Fruit fly (Drosophila melanogaster) whole organism, embryonic: ENCODE results near the gene CG1764.

ENCODE experiments used
- ATbp ChIP-seq: fragments of 200-800 bp; sonication (Bioruptor generic); optimal IDR thresholded peaks from 2 replicates; lab custom pipeline; 2017; ENCODE audit warnings: missing biosample characterization, mild to moderate bottlenecking, missing genetic modification characterization, missing genetic modification reagents
- Blimp-1 ChIP-seq: fragments of 200-800 bp; sonication (Bioruptor generic); optimal IDR thresholded peaks from 3 replicates; lab custom pipeline; 2018; ENCODE audit warnings: missing biosample characterization, missing genetic modification characterization, mild to moderate bottlenecking, moderate library complexity, missing genetic modification reagents
- BtbVII ChIP-seq: fragments of 200-800 bp; sonication (Bioruptor generic); optimal IDR thresholded peaks from 3 replicates; lab custom pipeline; 2017; ENCODE audit warnings: missing biosample characterization, mild to moderate bottlenecking, missing genetic modification characterization
- CG10543 ChIP-seq: fragments of 200-800 bp; sonication (Bioruptor generic); optimal IDR thresholded peaks from 3 replicates; lab custom pipeline; 2017; ENCODE audit warnings: missing biosample characterization, mild to moderate bottlenecking, missing genetic modification characterization, moderate library complexity
- CG12769 ChIP-seq: fragments of 200-800 bp; sonication (Bioruptor generic); optimal IDR thresholded peaks from 2 replicates; lab custom pipeline; 2019; ENCODE audit warnings: missing biosample characterization, mild to moderate bottlenecking, missing genetic modification characterization, moderate library complexity
- CG1832 ChIP-seq: fragments of 200-800 bp; sonication (Bioruptor generic); optimal IDR thresholded peaks from 2 replicates; lab custom pipeline; 2017; ENCODE audit warnings: missing biosample characterization, mild to moderate bottlenecking, missing genetic modification characterization, inconsistent platforms
- CG3065 ChIP-seq: fragments of 200-800 bp; sonication (Bioruptor generic); optimal IDR thresholded peaks from 2 replicates; lab custom pipeline; 2016; ENCODE audit warnings: missing biosample characterization, missing genetic modification characterization
- CG31388 ChIP-seq: fragments of 200-800 bp; sonication (Bioruptor generic); optimal IDR thresholded peaks from 2 replicates; lab custom pipeline; 2016; ENCODE audit warnings: missing biosample characterization, missing genetic modification characterization
- CG34376 ChIP-seq: fragments of 200-800 bp; sonication (Bioruptor generic); optimal IDR thresholded peaks from 2 replicates; lab custom pipeline; 2018; ENCODE audit warnings: missing biosample characterization, mild to moderate bottlenecking, missing genetic modification characterization
- CG3995 ChIP-seq: fragments of 200-800 bp; sonication (Bioruptor generic); optimal IDR thresholded peaks from 3 replicates; lab custom pipeline; 2016; ENCODE audit warnings: missing biosample characterization, missing genetic modification characterization
- CG6254 ChIP-seq: fragments of 200-800 bp; sonication (Bioruptor generic); optimal IDR thresholded peaks from 3 replicates; lab custom pipeline; 2017; ENCODE audit warnings: mild to moderate bottlenecking, missing biosample characterization, missing genetic modification reagents, missing genetic modification characterization
- CG8089 ChIP-seq: fragments of 200-800 bp; sonication (Bioruptor generic); optimal IDR thresholded peaks from 3 replicates; lab custom pipeline; 2016; ENCODE audit warnings: missing biosample characterization, missing genetic modification characterization
- Deaf1 ChIP-seq: fragments of 200-800 bp; optimal IDR thresholded peaks from 3 replicates; lab custom pipeline; 2019; ENCODE audit warnings: missing biosample characterization, mild to moderate bottlenecking, missing genetic modification characterization, moderate library complexity
- Eip74EF ChIP-seq, 2 experiments: fragments of 200-800 bp in 1 of 2; fragments of >200 bp in 1 of 2; sonication (Bioruptor generic) in 1 of 2; optimal IDR thresholded peaks; 2 replicates each; lab custom pipeline; 2017 to 2019; ENCODE audit warnings: missing biosample characterization in 2 of 2, missing genetic modification characterization in 2 of 2, mild to moderate bottlenecking in 1 of 2, moderate library complexity in 1 of 2
- HLH54F ChIP-seq: fragments of 200-800 bp; sonication (Bioruptor generic); optimal IDR thresholded peaks from 3 replicates; lab custom pipeline; 2016; ENCODE audit warnings: missing biosample characterization, missing genetic modification characterization
- Hand ChIP-seq: fragments of 200-800 bp; sonication (Bioruptor generic); optimal IDR thresholded peaks from 2 replicates; lab custom pipeline; 2017; ENCODE audit warnings: mild to moderate bottlenecking, missing biosample characterization, missing genetic modification reagents, missing genetic modification characterization
- Hr78 ChIP-seq, 2 experiments: fragments of 200-800 bp in 1 of 2; fragments of >200 bp in 1 of 2; sonication (Bioruptor generic) in 1 of 2; optimal IDR thresholded peaks; 2 replicates each; lab custom pipeline; 2017 to 2019; ENCODE audit warnings: missing biosample characterization in 2 of 2, missing genetic modification characterization in 2 of 2, mild to moderate bottlenecking in 1 of 2, moderate library complexity in 1 of 2
- Mrtf ChIP-seq: fragments of 200-800 bp; sonication (Bioruptor generic); IDR thresholded peaks from 3 replicates; pipeline ENCODE4 v1.3.6; 2022; ENCODE audit warnings: missing biosample characterization, missing genetic modification characterization
- Rfx ChIP-seq: fragments of 200-800 bp; sonication (Bioruptor generic); IDR thresholded peaks from 2 replicates; pipeline ENCODE4 v1.3.6; 2022; ENCODE audit warnings: missing biosample characterization, missing genetic modification characterization
- Usf ChIP-seq: fragments of 200-800 bp; sonication (Bioruptor generic); optimal IDR thresholded peaks from 2 replicates; lab custom pipeline; 2017; ENCODE audit warnings: missing genotype, missing biosample characterization, missing genetic modification characterization
- abd-A ChIP-seq: fragments of 200-800 bp; sonication (Bioruptor generic); optimal IDR thresholded peaks from 3 replicates; lab custom pipeline; 2019; ENCODE audit warnings: missing biosample characterization, mild to moderate bottlenecking, missing genetic modification characterization, moderate library complexity
- ap ChIP-seq: fragments of 200-800 bp; sonication (Bioruptor generic); IDR thresholded peaks from 2 replicates; pipeline ENCODE4 v1.3.6; 2022; ENCODE audit warnings: missing biosample characterization, missing genetic modification characterization
- bigmax ChIP-seq: fragments of 200-800 bp; sonication (Bioruptor generic); optimal IDR thresholded peaks from 2 replicates; lab custom pipeline; 2018; ENCODE audit warnings: missing biosample characterization, mild to moderate bottlenecking, missing genetic modification characterization
- cad ChIP-seq: fragments of >200 bp; optimal IDR thresholded peaks from 2 replicates; lab custom pipeline; 2017; ENCODE audit warnings: missing biosample characterization, missing genetic modification characterization
- cg ChIP-seq: fragments of 200-800 bp; sonication (Bioruptor generic); optimal IDR thresholded peaks from 3 replicates; lab custom pipeline; 2019; ENCODE audit warnings: missing biosample characterization, mild to moderate bottlenecking, missing genetic modification characterization, moderate library complexity
- crol ChIP-seq: fragments of 200-800 bp; sonication (Bioruptor generic); IDR thresholded peaks from 2 replicates; pipeline ENCODE4 v1.3.6; 2022; ENCODE audit warnings: missing biosample characterization, missing genetic modification characterization
- crp ChIP-seq, 2 experiments: fragments of 200-800 bp; sonication (Bioruptor generic); optimal IDR thresholded peaks; 2 replicates in 1 of 2; 3 replicates in 1 of 2; lab custom pipeline; 2017; ENCODE audit warnings: missing biosample characterization in 2 of 2, missing genetic modification characterization in 2 of 2, mild to moderate bottlenecking in 1 of 2, moderate library complexity in 1 of 2
- cwo ChIP-seq: fragments of 200-800 bp; sonication (Bioruptor generic); optimal IDR thresholded peaks from 3 replicates; lab custom pipeline; 2017; ENCODE audit warnings: missing biosample characterization, missing genetic modification characterization, mild to moderate bottlenecking, moderate library complexity, missing genetic modification reagents
- dan ChIP-seq: fragments of 200-800 bp; sonication (Bioruptor generic); IDR thresholded peaks from 2 replicates; pipeline ENCODE4 v1.3.6; 2022; ENCODE audit warnings: missing biosample characterization, missing genetic modification characterization
- danr ChIP-seq: fragments of 200-800 bp; sonication (Bioruptor generic); IDR thresholded peaks from 2 replicates; pipeline ENCODE4 v1.3.6; 2022; ENCODE audit warnings: missing biosample characterization, missing genetic modification characterization
- exex ChIP-seq: fragments of 200-800 bp; sonication (Bioruptor generic); optimal IDR thresholded peaks from 4 replicates; lab custom pipeline; 2018; ENCODE audit warnings: missing biosample characterization, mild to moderate bottlenecking, missing genetic modification characterization, moderate library complexity
- fd96Cb ChIP-seq: fragments of 200-800 bp; sonication (Bioruptor generic); optimal IDR thresholded peaks from 2 replicates; lab custom pipeline; 2018; ENCODE audit warnings: missing biosample characterization, mild to moderate bottlenecking, missing genetic modification characterization, moderate library complexity
- kah ChIP-seq: fragments of 200-800 bp; sonication (Bioruptor generic); optimal IDR thresholded peaks from 2 replicates; lab custom pipeline; 2018; ENCODE audit warnings: missing biosample characterization, mild to moderate bottlenecking, missing genetic modification characterization
- klu ChIP-seq: fragments of 200-800 bp; sonication (Bioruptor generic); IDR thresholded peaks from 2 replicates; pipeline ENCODE4 v1.3.6; 2022; ENCODE audit warnings: missing biosample characterization, missing genetic modification characterization
- lab ChIP-seq: fragments of 200-800 bp; sonication (Bioruptor generic); optimal IDR thresholded peaks from 3 replicates; lab custom pipeline; 2017; ENCODE audit warnings: missing biosample characterization, missing genetic modification characterization, mild to moderate bottlenecking, moderate library complexity, missing genetic modification reagents
- maf-S ChIP-seq: fragments of 200-800 bp; sonication (Bioruptor generic); optimal IDR thresholded peaks from 2 replicates; lab custom pipeline; 2016; ENCODE audit warnings: missing biosample characterization, missing genetic modification characterization
- oc ChIP-seq: fragments of 200-800 bp; sonication (Bioruptor generic); optimal IDR thresholded peaks from 2 replicates; lab custom pipeline; 2018; ENCODE audit warnings: missing biosample characterization, mild to moderate bottlenecking, missing genetic modification characterization, moderate library complexity
- odd ChIP-seq: fragments of 200-800 bp; sonication (Bioruptor generic); optimal IDR thresholded peaks from 2 replicates; lab custom pipeline; 2017; ENCODE audit warnings: missing biosample characterization, mild to moderate bottlenecking, missing genetic modification characterization
- org-1 ChIP-seq: fragments of 200-800 bp; sonication (Bioruptor generic); optimal IDR thresholded peaks from 2 replicates; lab custom pipeline; 2017; ENCODE audit warnings: missing biosample characterization, missing genetic modification characterization
- pita ChIP-seq: fragments of 200-800 bp; sonication (Bioruptor generic); optimal IDR thresholded peaks from 2 replicates; lab custom pipeline; 2017; ENCODE audit warnings: missing biosample characterization, mild to moderate bottlenecking, missing genetic modification characterization
- pzg ChIP-seq: fragments of 200-800 bp; sonication (Bioruptor generic); optimal IDR thresholded peaks from 3 replicates; lab custom pipeline; 2018; ENCODE audit warnings: missing biosample characterization, mild to moderate bottlenecking, missing genetic modification characterization, moderate library complexity
- repo ChIP-seq: fragments of 200-800 bp; sonication (Bioruptor generic); optimal IDR thresholded peaks from 2 replicates; lab custom pipeline; 2016; ENCODE audit warnings: missing biosample characterization, missing genetic modification characterization
- row ChIP-seq: fragments of 200-800 bp; sonication (Bioruptor generic); IDR thresholded peaks from 3 replicates; pipeline ENCODE4 v1.3.6; 2022; ENCODE audit warnings: missing biosample characterization, missing genetic modification characterization
- sqz ChIP-seq: fragments of 200-800 bp; sonication (Bioruptor generic); optimal IDR thresholded peaks from 3 replicates; lab custom pipeline; 2018; ENCODE audit warnings: missing biosample characterization, mild to moderate bottlenecking, missing genetic modification characterization
- sr ChIP-seq: fragments of 200-800 bp; sonication (Bioruptor generic); IDR thresholded peaks from 3 replicates; pipeline ENCODE4 v1.3.6; 2022; ENCODE audit warnings: missing biosample characterization, missing genetic modification characterization
- twi ChIP-seq: fragments of 200-800 bp; optimal IDR thresholded peaks from 2 replicates; lab custom pipeline; 2019; ENCODE audit warnings: missing biosample characterization, mild to moderate bottlenecking, missing genetic modification characterization, moderate library complexity

Gene CG1764

dm6 chrX:13302615-13303526, 656 bp upstream of the CG1764 start (continued):
- TF ChIP-seq ap (GFP tag; lab: Robert Waterston, UW): peak; percentile 28; the same call in 1 of the 2 replicates
- TF ChIP-seq cg (GFP tag; lab: Kevin White, UChicago): peak; percentile 26
- TF ChIP-seq row (GFP tag; lab: Robert Waterston, UW): peak; percentile 29; the same call in 2 of the 3 replicates
- TF ChIP-seq Hr78 (GFP tag; optimal IDR thresholded peaks at IDR 0.05; lab: Kevin White, UChicago): peak in 1 of 2 experiments; percentile 89
- peak; percentile 8 for TF ChIP-seq ATbp (GFP tag; lab: Kevin White, UChicago)
- peak; percentile 63 for TF ChIP-seq abd-A (tag; lab: Kevin White, UChicago)
- TF ChIP-seq lab (GFP tag; lab: Kevin White, UChicago): peak; percentile 38
- TF ChIP-seq oc: peak; percentile 16
- no peak for TF ChIP-seq CG31388
- peak; percentile 45 for TF ChIP-seq BtbVII (GFP tag; lab: Kevin White, UChicago)
- TF ChIP-seq repo: no peak
- TF ChIP-seq klu: no peak
- peak; percentile 74; the same call in 2 of the 3 replicates for TF ChIP-seq sr (GFP tag; lab: Robert Waterston, UW)

dm6 chrX:13300835-13301502, 1.2 kb downstream of the CG1764 start:
- TF ChIP-seq CG34376 (GFP tag; lab: Kevin White, UChicago): no peak
- no peak for TF ChIP-seq bigmax (GFP tag; lab: Kevin White, UChicago)
- TF ChIP-seq CG12769 (tag; lab: Kevin White, UChicago): peak; percentile 71
- no peak for TF ChIP-seq pzg (GFP tag; lab: Kevin White, UChicago)
- no peak for TF ChIP-seq maf-S (GFP tag; lab: Kevin White, UChicago)
- TF ChIP-seq CG1832 (GFP tag; lab: Kevin White, UChicago): no peak
- no peak for TF ChIP-seq CG3995 (GFP tag; lab: Kevin White, UChicago)
- no peak for TF ChIP-seq exex (tag; lab: Kevin White, UChicago)
- TF ChIP-seq Hand (GFP tag; lab: Kevin White, UChicago): no peak
- TF ChIP-seq org-1 (GFP tag; lab: Kevin White, UChicago): no peak
- TF ChIP-seq Blimp-1 (GFP tag; lab: Kevin White, UChicago): no peak
- no peak for TF ChIP-seq crol (GFP tag; lab: Robert Waterston, UW)
- TF ChIP-seq CG3065: no peak
- TF ChIP-seq Rfx (GFP tag; lab: Robert Waterston, UW): peak; percentile 11; the same call in 1 of the 2 replicates
- peak in 1 of 2 experiments; percentile 9 for TF ChIP-seq Eip74EF (GFP tag; optimal IDR thresholded peaks at IDR 0.05; lab: Kevin White, UChicago)
- TF ChIP-seq Usf (GFP tag; lab: Kevin White, UChicago): no peak
- no peak for TF ChIP-seq Mrtf (GFP tag; lab: Robert Waterston, UW)
- no peak for TF ChIP-seq CG8089 (GFP tag; lab: Kevin White, UChicago)
- no peak for TF ChIP-seq dan (GFP tag; lab: Robert Waterston, UW)
- TF ChIP-seq row (GFP tag; lab: Robert Waterston, UW): peak; percentile 46; the same call in 1 of the 3 replicates
- no peak for TF ChIP-seq CG10543 (GFP tag; lab: Kevin White, UChicago)
- no peak for TF ChIP-seq pita (GFP tag; lab: Kevin White, UChicago)
- TF ChIP-seq odd (GFP tag; lab: Kevin White, UChicago): no peak
- no peak for TF ChIP-seq fd96Cb (tag; lab: Kevin White, UChicago)
- no peak for TF ChIP-seq Deaf1 (tag; lab: Kevin White, UChicago)
- no peak for TF ChIP-seq twi
- no peak for TF ChIP-seq crp (GFP tag; optimal IDR thresholded peaks at IDR 0.05; lab: Kevin White, UChicago)
- no peak for TF ChIP-seq CG6254
- TF ChIP-seq kah (GFP tag; lab: Kevin White, UChicago): no peak
- no peak for TF ChIP-seq sqz (GFP tag; lab: Kevin White, UChicago)
- peak; percentile 19 for TF ChIP-seq cwo
- TF ChIP-seq danr (GFP tag; lab: Robert Waterston, UW): no peak
- TF ChIP-seq cad (GFP tag; lab: Kevin White, UChicago): no peak
- TF ChIP-seq HLH54F: no peak
